Fruit fly (Drosophila melanogaster): ENCODE measurements around the gene CYLD.

dm6 chr2L:10263830-10264634 is 35.6 kb downstream of the CYLD start, which contains the start of gene REPTOR-BP:
- TF ChIP-seq Dll (optimal IDR thresholded peaks at IDR 0.05) (no peak), psq (optimal IDR thresholded peaks at IDR 0.05) (no peak), pan (optimal IDR thresholded peaks at IDR 0.05) (no peak)

Data from whole organism.